Worm (Caenorhabditis elegans): ENCODE measurements around the gene W05E10.1.

The W05E10.1 gene

DNA sequence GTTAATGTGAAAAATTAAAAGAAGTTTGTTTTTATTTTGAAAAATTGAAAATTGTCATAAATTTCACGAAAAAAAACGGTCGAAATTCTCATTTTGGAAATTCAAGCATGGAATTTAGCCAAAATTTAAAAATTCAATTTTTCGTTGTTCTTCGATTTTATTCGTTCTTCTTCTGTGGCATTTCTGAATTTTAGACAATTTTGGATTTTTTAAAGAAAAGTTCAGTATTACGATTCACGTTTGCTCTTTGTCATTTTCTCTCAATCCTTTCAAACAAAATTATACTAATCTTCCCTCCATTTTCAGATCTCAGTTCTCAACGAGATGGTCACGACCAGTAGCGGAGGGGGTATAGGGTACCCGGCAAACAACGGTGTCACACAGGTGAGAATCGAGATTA is 15.9 kb downstream of the W05E10.1 start, which contains the start of gene ape-1:
Gene ape-1, plus strand, starts transcription at position 301 of the 400 bp plus-strand sequence.
- no peak for TF ChIP-seq ztf-25 (GFP tag; IDR thresholded peaks at IDR 0.05)
- TF ChIP-seq madf-6 (GFP tag; IDR thresholded peaks at IDR 0.05): no peak
- TF ChIP-seq unc-130 (GFP tag; optimal IDR thresholded peaks at IDR 0.05): no peak
- TF ChIP-seq ceh-100 (GFP tag; IDR thresholded peaks at IDR 0.05): no peak
- TF ChIP-seq Y95B8A.8 (GFP tag; IDR thresholded peaks at IDR 0.05): no peak
- TF ChIP-seq nhr-27 (tag; optimal IDR thresholded peaks at IDR 0.05): no peak
- no peak for TF ChIP-seq ama-1 (optimal IDR thresholded peaks at IDR 0.05)
- TF ChIP-seq ama-1 (GFP tag; optimal IDR thresholded peaks at IDR 0.05): no peak
- TF ChIP-seq D2030.7 (GFP tag; IDR thresholded peaks at IDR 0.05): no peak
- no peak for TF ChIP-seq ztf-28 (GFP tag; IDR thresholded peaks at IDR 0.05)
- no peak for TF ChIP-seq sea-2 (GFP tag; IDR thresholded peaks at IDR 0.05)

DNA sequence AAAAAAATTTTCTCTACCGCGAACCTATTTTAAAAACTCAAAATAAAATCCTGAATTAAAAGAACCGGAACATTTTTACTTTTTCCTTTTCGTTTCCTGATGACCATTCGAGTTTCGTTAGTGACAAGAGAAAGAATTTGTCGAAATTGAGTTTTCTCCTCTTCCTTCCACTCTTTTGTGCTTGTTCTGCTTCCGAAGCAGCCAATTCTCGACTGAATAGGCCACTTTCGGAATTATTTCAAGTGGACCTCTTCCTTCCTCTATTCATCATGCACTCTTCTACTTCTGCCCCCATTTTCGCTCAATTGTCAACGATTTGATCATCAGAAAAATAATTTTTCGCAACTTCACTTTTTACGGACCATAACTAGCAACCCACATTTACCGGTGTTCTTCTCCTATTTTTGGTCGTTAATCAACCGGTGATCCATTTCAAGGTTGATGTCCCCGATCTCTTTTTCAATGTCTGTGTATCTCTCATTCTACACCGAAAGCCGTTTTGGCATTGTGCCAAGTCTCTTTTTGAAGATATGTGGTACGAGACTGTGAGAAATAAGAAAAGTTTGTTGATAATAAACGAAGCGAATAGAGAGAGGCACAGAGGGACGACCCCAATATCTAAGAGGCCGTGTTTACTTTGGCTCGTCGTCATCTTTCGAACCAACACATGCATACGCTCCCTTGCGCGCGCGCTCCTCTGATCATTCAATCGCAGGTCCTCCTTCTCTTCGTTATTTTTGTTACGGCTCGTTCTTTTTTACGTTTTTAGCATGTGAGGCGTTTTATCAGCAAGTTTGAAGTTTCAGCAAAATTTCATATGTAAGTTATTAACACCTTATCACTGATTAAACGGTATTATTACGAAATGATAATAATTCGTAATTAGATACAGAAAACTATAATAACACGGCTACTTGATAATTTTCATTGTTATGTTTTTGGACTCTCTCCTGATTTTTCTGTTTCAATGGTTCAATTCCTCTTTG is 16.6 kb downstream of the W05E10.1 start:
- TF ChIP-seq nhr-80 (tag; optimal IDR thresholded peaks at IDR 0.05) (peak; percentile 7), dpl-1 (GFP tag; optimal IDR thresholded peaks at IDR 0.05) (no peak)

DNA sequence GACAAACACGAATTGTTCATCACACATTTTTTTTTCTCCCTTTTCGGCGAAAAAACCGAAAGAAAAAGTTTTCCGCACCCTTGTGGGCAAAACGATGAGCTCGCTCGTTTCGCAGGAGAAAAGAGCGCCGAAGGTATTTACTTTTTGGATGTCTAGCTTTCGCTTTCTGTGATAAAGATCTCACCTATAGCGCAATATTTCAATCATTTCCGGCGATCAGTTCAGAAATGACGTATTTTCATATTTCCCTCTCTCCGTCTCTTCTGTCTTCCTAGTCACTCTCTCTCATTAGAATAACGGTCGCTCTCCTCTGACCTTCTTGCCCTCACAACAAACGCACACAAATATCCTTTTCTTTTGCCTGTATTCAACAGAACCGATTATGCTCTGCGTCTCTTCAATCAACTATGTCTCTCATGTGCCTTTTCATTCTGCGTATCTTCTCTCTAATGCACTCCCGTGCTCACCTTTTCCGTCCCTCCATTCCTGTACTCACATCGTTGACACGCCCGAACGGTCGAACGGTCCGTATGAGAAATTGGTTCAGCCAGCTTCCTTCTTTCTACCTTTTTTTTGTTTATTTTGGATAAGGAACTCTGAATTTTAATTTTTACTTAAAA is 17.6 kb downstream of the W05E10.1 start:
- TF ChIP-seq lsl-1 (GFP tag; optimal IDR thresholded peaks at IDR 0.05): no peak
- TF ChIP-seq hmg-1.2 (GFP tag; IDR thresholded peaks at IDR 0.05): peak; percentile 90

DNA sequence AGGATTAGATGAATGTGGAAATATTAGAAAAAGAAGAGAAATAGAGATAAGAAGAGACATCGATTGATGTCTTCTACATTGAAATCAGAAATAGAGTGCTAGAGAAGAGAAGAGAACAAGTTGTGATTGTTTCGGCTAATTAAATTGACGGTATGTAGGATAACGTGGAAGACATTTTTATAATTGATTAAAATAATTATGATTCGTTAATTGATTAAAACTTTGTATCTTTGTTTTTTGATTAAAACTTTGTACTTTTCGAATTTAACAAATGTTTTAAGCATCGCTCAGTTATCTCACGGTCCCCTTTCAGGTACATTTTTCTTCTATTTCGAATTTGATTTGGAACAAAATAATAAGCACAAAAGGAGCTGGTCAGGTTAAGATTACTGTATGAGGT is 19.0 kb downstream of the W05E10.1 start, which contains the start of gene lgc-44:
Gene lgc-44, minus strand, starts transcription at position 101 of the 400 bp plus-strand sequence.
- no peak for TF ChIP-seq cebp-2 (GFP tag; IDR thresholded peaks at IDR 0.05)
- TF ChIP-seq hlh-12 (tag; optimal IDR thresholded peaks at IDR 0.05): no peak
- TF ChIP-seq attf-3 (GFP tag; conservative IDR thresholded peaks at IDR 0.05): no peak
- TF ChIP-seq sdz-38 (tag; optimal IDR thresholded peaks at IDR 0.05): no peak
- no peak for TF ChIP-seq dpl-1 (GFP tag; optimal IDR thresholded peaks at IDR 0.05)
- no peak for TF ChIP-seq F22D6.2 (tag; optimal IDR thresholded peaks at IDR 0.05)
- no peak for TF ChIP-seq pbrm-1 (GFP tag; IDR thresholded peaks at IDR 0.05)
- TF ChIP-seq ceh-40 (GFP tag; IDR thresholded peaks at IDR 0.05): no peak
- no peak for TF ChIP-seq F33H1.4 (GFP tag; IDR thresholded peaks at IDR 0.05)
- TF ChIP-seq lin-40 (tag; optimal IDR thresholded peaks at IDR 0.05): no peak
- TF ChIP-seq F49E8.2 (tag; optimal IDR thresholded peaks at IDR 0.05; ENCODE audit: insufficient read depth): no peak
- TF ChIP-seq hlh-26 (GFP tag; conservative IDR thresholded peaks at IDR 0.05): no peak

DNA sequence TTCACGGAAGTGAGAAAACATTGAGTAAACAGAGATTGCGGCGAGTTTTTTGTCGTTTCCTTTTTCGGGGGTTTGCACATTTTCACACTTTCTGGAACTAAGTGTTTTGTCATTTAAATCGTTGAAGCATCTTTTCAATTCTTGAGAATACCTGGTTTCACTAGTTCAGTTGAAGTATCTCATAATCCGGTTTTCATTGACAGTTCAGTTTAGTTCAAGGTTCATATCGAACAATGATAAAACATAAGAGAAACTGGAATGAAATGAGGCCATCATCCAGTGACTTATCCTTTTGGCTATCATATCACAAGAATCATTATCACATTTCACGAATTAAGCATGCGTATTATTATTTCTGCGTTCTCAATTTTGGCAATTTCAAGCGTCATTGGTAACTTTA is 24.3 kb downstream of the W05E10.1 start, which contains the start of gene F46F3.3:
Gene F46F3.3, plus strand, starts transcription at position 301 of the 400 bp plus-strand sequence.
- TF ChIP-seq F49E8.2 (tag; optimal IDR thresholded peaks at IDR 0.05; ENCODE audit: insufficient read depth) (no peak), attf-6 (GFP tag; IDR thresholded peaks at IDR 0.05) (no peak), Y79H2A.3 (GFP tag; conservative IDR thresholded peaks at IDR 0.05) (no peak), xnd-1 (tag; optimal IDR thresholded peaks at IDR 0.05) (no peak), F23B12.7 (tag; optimal IDR thresholded peaks at IDR 0.05; ENCODE audit: insufficient read depth) (no peak)
